Fruit fly (Drosophila melanogaster) whole organism, wandering third instar larva: Measurements from ENCODE around the gene B9d2.

Experiments used
- Abd-B ChIP-seq: fragments of >200 bp; optimal IDR thresholded peaks from 2 replicates; lab custom pipeline; 2017; ENCODE audit warnings: missing biosample characterization, missing genetic modification characterization
- CG32264 ChIP-seq: fragments of 200-800 bp; sonication (Bioruptor generic); optimal IDR thresholded peaks from 2 replicates; lab custom pipeline; 2016; ENCODE audit warnings: missing biosample characterization, missing genetic modification characterization
- CG9705 ChIP-seq: fragments of 200-800 bp; sonication (Bioruptor generic); optimal IDR thresholded peaks from 2 replicates; lab custom pipeline; 2018; ENCODE audit warnings: missing biosample characterization, mild to moderate bottlenecking, missing genetic modification characterization
- Dfd ChIP-seq: fragments of >200 bp; optimal IDR thresholded peaks from 2 replicates; lab custom pipeline; 2017; ENCODE audit warnings: missing biosample characterization, missing genetic modification characterization
- Dif ChIP-seq: fragments of 200-275, 200-300 bp; sonication (Bioruptor generic); optimal IDR thresholded peaks from 2 replicates; lab custom pipeline; 2018; ENCODE audit warnings: missing biosample characterization, missing genetic modification characterization; ENCODE audit not compliant: partially characterized antibody
- Hnf4 ChIP-seq: fragments of 200-800 bp; sonication (Bioruptor generic); optimal IDR thresholded peaks from 2 replicates; lab custom pipeline; 2016; ENCODE audit warnings: missing biosample characterization, mild to moderate bottlenecking, missing genetic modification characterization
- Hr78 ChIP-seq: fragments of >200 bp; optimal IDR thresholded peaks from 2 replicates; lab custom pipeline; 2017; ENCODE audit warnings: missing biosample characterization, missing genetic modification characterization
- Hr83 ChIP-seq: fragments of 200-300 bp; sonication (Bioruptor generic); optimal IDR thresholded peaks from 2 replicates; lab custom pipeline; 2016; ENCODE audit warnings: missing biosample characterization, mild to moderate bottlenecking, missing genetic modification characterization, moderate library complexity; ENCODE audit not compliant: poor library complexity, severe bottlenecking
- Jra ChIP-seq: sonication (Bioruptor generic); optimal IDR thresholded peaks from 2 replicates; lab custom pipeline; 2016; ENCODE audit warnings: missing biosample characterization, missing genetic modification characterization
- Mio ChIP-seq: sonication (Bioruptor generic); optimal IDR thresholded peaks from 2 replicates; lab custom pipeline; 2016; ENCODE audit warnings: missing biosample characterization, missing genetic modification characterization
- Myc ChIP-seq: fragments of >200 bp; optimal IDR thresholded peaks from 2 replicates; lab custom pipeline; 2017
- N ChIP-seq: fragments of >200 bp; optimal IDR thresholded peaks from 2 replicates; lab custom pipeline; 2018; ENCODE audit warnings: missing biosample characterization, missing external identifiers, missing genetic modification characterization
- OdsH ChIP-seq: fragments of 200-800 bp; sonication (Bioruptor generic); optimal IDR thresholded peaks from 2 replicates; lab custom pipeline; 2016; ENCODE audit warnings: missing biosample characterization, mild to moderate bottlenecking, missing genetic modification characterization
- Rel ChIP-seq, 2 experiments: fragments of 200-800 bp; sonication (Bioruptor generic) in 1 of 2; optimal IDR thresholded peaks; 2 replicates in 1 of 2; 3 replicates in 1 of 2; lab custom pipeline; 2016 to 2019; ENCODE audit warnings: mild to moderate bottlenecking in 2 of 2, missing biosample characterization in 2 of 2, missing genetic modification characterization in 2 of 2, moderate library complexity in 1 of 2
- Sp1 ChIP-seq: fragments of 200-800 bp; sonication (Bioruptor generic); optimal IDR thresholded peaks from 3 replicates; lab custom pipeline; 2019; ENCODE audit warnings: missing biosample characterization, mild to moderate bottlenecking, missing genetic modification characterization, moderate library complexity
- Vsx2 ChIP-seq: fragments of 200-300, 225-300 bp; sonication (Bioruptor generic); optimal IDR thresholded peaks from 2 replicates; lab custom pipeline; 2018; ENCODE audit warnings: missing biosample characterization, missing genetic modification characterization; ENCODE audit not compliant: partially characterized antibody
- br ChIP-seq: fragments of 200-800 bp; sonication (Bioruptor generic); optimal IDR thresholded peaks from 2 replicates; lab custom pipeline; 2016; ENCODE audit warnings: missing biosample characterization, missing genetic modification characterization
- dl ChIP-seq, 2 experiments: fragments of 175-275, 200-275 bp in 1 of 2; fragments of 200-275 bp in 1 of 2; sonication (Bioruptor generic); optimal IDR thresholded peaks; lab custom pipeline; 2018; ENCODE audit warnings: mild to moderate bottlenecking in 2 of 2, missing biosample characterization in 2 of 2, missing genetic modification characterization in 2 of 2, moderate library complexity in 2 of 2; ENCODE audit not compliant: partially characterized antibody in 2 of 2, insufficient read depth in 1 of 2
- dsf ChIP-seq: sonication (Bioruptor generic); optimal IDR thresholded peaks from 2 replicates; lab custom pipeline; 2016; ENCODE audit warnings: missing biosample characterization, missing genetic modification characterization, borderline replicate concordance
- ey ChIP-seq: fragments of 200-800 bp; sonication (Bioruptor generic); optimal IDR thresholded peaks from 2 replicates; lab custom pipeline; 2016; ENCODE audit warnings: missing biosample characterization, missing genetic modification characterization
- foxo ChIP-seq, 2 experiments: fragments of 200-800 bp; sonication (Bioruptor generic); optimal IDR thresholded peaks; 2 replicates in 1 of 2; 3 replicates in 1 of 2; lab custom pipeline; 2016 to 2017; ENCODE audit warnings: missing biosample characterization in 2 of 2, missing genetic modification characterization in 2 of 2
- fru ChIP-seq: fragments of 200-800 bp; sonication (Bioruptor generic); optimal IDR thresholded peaks from 3 replicates; lab custom pipeline; 2016; ENCODE audit warnings: missing biosample characterization, mild to moderate bottlenecking, missing genetic modification characterization
- h ChIP-seq: fragments of 200-800 bp; sonication (Bioruptor generic); optimal IDR thresholded peaks from 3 replicates; lab custom pipeline; 2016; ENCODE audit warnings: missing biosample characterization, mild to moderate bottlenecking, missing genetic modification characterization
- lola ChIP-seq: fragments of >200 bp; optimal IDR thresholded peaks from 2 replicates; lab custom pipeline; 2017; ENCODE audit warnings: missing biosample characterization, missing genetic modification characterization
- pan ChIP-seq: fragments of >200 bp; optimal IDR thresholded peaks from 2 replicates; lab custom pipeline; 2017
- psq ChIP-seq: fragments of 200-800 bp; sonication (Bioruptor generic); optimal IDR thresholded peaks from 3 replicates; lab custom pipeline; 2017; ENCODE audit warnings: missing biosample characterization, mild to moderate bottlenecking, missing genetic modification characterization, moderate library complexity
- rgr ChIP-seq: fragments of 200-800 bp; sonication (Bioruptor generic); optimal IDR thresholded peaks from 3 replicates; lab custom pipeline; 2016; ENCODE audit warnings: missing biosample characterization, mild to moderate bottlenecking, missing genetic modification characterization
- sage ChIP-seq: fragments of 200-800 bp; sonication (Bioruptor generic); optimal IDR thresholded peaks from 2 replicates; lab custom pipeline; 2016; ENCODE audit warnings: missing biosample characterization, mild to moderate bottlenecking, missing genetic modification characterization
- sv ChIP-seq: fragments of 200-800 bp; sonication (Bioruptor generic); optimal IDR thresholded peaks from 3 replicates; lab custom pipeline; 2016; ENCODE audit warnings: missing biosample characterization, missing genetic modification characterization
- woc ChIP-seq: sonication (Bioruptor generic); optimal IDR thresholded peaks from 2 replicates; lab custom pipeline; 2016; ENCODE audit warnings: missing biosample characterization, mild to moderate bottlenecking, missing genetic modification characterization

Gene B9d2

DNA sequence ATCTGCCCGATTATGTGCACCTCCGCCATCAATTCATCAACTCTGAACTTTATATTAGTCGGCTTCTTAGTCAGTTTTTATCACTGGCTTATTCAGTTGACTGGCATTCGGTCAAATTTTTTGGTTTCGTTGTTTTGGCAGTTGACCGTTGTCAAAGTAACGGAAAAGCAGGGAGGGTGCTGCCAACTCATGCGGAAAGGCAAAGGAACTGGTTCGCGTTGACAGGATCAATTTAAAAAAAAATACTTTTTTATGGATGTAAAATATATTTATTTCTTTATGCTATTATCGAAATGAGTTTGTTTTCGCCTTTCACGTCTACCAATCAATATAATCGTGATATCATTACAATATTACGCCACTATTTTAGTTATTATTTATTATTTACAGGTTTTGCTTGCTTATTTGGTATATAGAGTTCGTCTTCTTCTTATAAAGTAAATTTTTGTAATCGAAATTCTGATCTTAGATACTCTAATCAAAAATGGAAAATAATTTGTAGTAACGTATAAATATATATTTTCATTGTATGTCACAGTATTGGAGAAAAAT, at the start of gene B9d2, which contains the start of the genes tctn and CG9222:
B9d2 (minus strand) TSS at position 130 of the 552 bp plus-strand sequence.
tctn (minus strand) TSS at position 130 of the 552 bp plus-strand sequence.
CG9222 (plus strand) TSS at position 502 of the 552 bp plus-strand sequence.
- no peak for TF ChIP-seq br (GFP tag; lab: Kevin White, UChicago)
- TF ChIP-seq fru (GFP tag; lab: Kevin White, UChicago): no peak
- no peak for TF ChIP-seq Rel (GFP tag; optimal IDR thresholded peaks at IDR 0.05; lab: Kevin White, UChicago)
- TF ChIP-seq Rel (tag; optimal IDR thresholded peaks at IDR 0.05; lab: Kevin White, UChicago): no peak
- TF ChIP-seq Abd-B: no peak
- no peak for TF ChIP-seq Myc (lab: Kevin White, UChicago)
- TF ChIP-seq sage (GFP tag; lab: Kevin White, UChicago): no peak
- no peak for TF ChIP-seq OdsH
- no peak for TF ChIP-seq dsf (GFP tag; lab: Kevin White, UChicago)
- TF ChIP-seq lola (GFP tag; lab: Kevin White, UChicago): no peak
- no peak for TF ChIP-seq Hnf4
- no peak for TF ChIP-seq h (GFP tag; lab: Kevin White, UChicago)
- TF ChIP-seq, all 38 proteins: peak for 0

DNA sequence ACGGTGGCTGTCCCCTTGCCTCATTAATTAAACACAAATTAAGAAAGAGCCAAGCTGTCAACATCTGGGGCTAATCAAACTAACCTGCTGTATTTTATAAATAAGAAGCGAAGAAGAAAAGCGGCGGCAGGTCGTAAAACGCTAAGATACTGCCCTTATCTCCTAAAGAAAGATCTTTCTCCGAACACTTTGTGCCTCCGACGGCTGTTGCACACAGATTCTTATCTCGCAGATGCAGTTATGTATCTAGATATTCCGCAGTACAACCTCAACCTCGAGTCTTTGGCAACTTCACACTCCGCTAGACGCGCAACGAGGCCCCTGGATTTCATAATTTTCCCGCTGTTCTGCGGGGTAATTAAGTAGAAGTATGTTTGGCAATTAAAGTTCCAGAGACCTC, 49.5 kb upstream of the B9d2 start:
- TF ChIP-seq sage (GFP tag; lab: Kevin White, UChicago) (no peak), woc (GFP tag; lab: Kevin White, UChicago) (no peak), Dif (GFP tag; lab: Kevin White, UChicago) (no peak), CG9705 (GFP tag; lab: Kevin White, UChicago) (no peak), CG32264 (no peak), Dfd (GFP tag; lab: Kevin White, UChicago) (no peak), Mio (GFP tag; lab: Kevin White, UChicago) (no peak), pan (lab: Kevin White, UChicago) (no peak), N (GFP tag; lab: Kevin White, UChicago) (no peak), rgr (no peak), sv (no peak), Hr83 (GFP tag; lab: Kevin White, UChicago) (no peak), ey (GFP tag; lab: Kevin White, UChicago) (no peak), dl (GFP tag; optimal IDR thresholded peaks at IDR 0.05; lab: Kevin White, UChicago; ENCODE audit: insufficient read depth in 1 of 2, partially characterized antibody in 2 of 2) (no peak), psq (GFP tag; lab: Kevin White, UChicago) (no peak), Sp1 (GFP tag; lab: Kevin White, UChicago) (no peak), foxo (GFP tag; optimal IDR thresholded peaks at IDR 0.05; lab: Kevin White, UChicago) (no peak), Jra (GFP tag; lab: Kevin White, UChicago) (no peak), lola (GFP tag; lab: Kevin White, UChicago) (no peak)

DNA sequence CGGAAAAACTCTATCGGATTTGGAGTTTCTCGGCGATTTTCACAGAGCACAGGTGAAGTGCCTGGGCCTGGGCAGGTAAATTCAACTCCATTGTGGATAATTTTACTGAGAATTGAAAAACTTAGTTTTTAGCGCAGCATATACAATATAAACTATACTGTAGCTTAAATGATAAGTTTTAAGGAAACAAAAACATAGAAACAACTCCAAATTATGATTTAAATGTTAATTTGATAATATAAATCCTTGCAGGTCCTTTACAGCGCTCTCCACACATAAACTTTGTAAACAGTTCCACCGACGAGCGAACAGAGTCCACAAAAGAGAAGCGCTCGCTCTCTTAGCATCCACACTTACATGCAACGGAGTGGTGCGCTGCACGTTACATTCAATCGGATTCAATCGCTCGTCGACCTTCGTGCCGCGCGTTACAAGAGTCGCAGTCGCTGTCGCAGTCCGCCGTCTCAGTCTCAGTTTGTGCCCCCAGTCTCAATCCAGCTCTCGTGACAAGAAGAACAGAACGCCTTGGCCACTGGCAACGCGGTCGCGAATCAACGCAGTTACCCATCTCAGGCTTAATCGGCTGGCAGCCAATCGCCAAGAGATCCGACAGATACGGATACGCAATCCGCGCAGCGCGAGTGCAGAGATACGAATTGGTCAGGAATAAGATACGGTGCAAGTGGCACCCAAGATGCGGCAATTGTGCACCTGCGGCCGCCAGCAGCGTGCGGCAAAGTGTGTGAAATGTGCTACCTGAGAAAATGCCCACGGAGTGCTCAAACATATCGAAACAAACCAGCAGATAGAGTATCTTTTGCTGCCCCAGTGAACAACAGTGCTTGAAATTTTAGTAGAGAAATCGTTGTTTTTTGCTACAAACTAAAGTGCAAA, 48.5 kb upstream of the B9d2 start, which contains the start of gene smal:
smal (plus strand) TSS at position 394 of the 894 bp plus-strand sequence.
- TF ChIP-seq Rel (GFP tag; optimal IDR thresholded peaks at IDR 0.05; lab: Kevin White, UChicago) (no peak), Rel (tag; optimal IDR thresholded peaks at IDR 0.05; lab: Kevin White, UChicago) (no peak), fru (GFP tag; lab: Kevin White, UChicago) (peak; percentile 44), Dif (GFP tag; lab: Kevin White, UChicago) (peak; percentile 45), OdsH (no peak), Sp1 (GFP tag; lab: Kevin White, UChicago) (no peak), N (GFP tag; lab: Kevin White, UChicago) (no peak), br (GFP tag; lab: Kevin White, UChicago) (no peak), Hr78 (GFP tag; lab: Kevin White, UChicago) (no peak), Vsx2 (peak; percentile 34), dl (GFP tag; optimal IDR thresholded peaks at IDR 0.05; lab: Kevin White, UChicago; ENCODE audit: insufficient read depth in 1 of 2, partially characterized antibody in 2 of 2) (peak in 1 of 2 experiments; percentile 37), foxo (GFP tag; optimal IDR thresholded peaks at IDR 0.05; lab: Kevin White, UChicago) (no peak)
- TF ChIP-seq, all 38 proteins: peak for 4
